Fruit fly (Drosophila melanogaster) whole organism, prepupa: Measurements from ENCODE around the gene Prm.

Experiments used
- Blimp-1 ChIP-seq: fragments of 200-800 bp; sonication (Bioruptor generic); optimal IDR thresholded peaks from 3 replicates; lab custom pipeline; 2017; ENCODE audit warnings: missing biosample characterization, missing genetic modification characterization, mild to moderate bottlenecking, moderate library complexity, missing genetic modification reagents
- CG11294 ChIP-seq: fragments of 200-800 bp; sonication (Bioruptor generic); IDR thresholded peaks from 2 replicates; pipeline ENCODE4 v1.3.6; 2022; ENCODE audit warnings: missing biosample characterization, missing genetic modification characterization
- CG11762 ChIP-seq: fragments of 200-800 bp; sonication (Bioruptor generic); optimal IDR thresholded peaks from 3 replicates; lab custom pipeline; 2016; ENCODE audit warnings: missing biosample characterization, missing genetic modification characterization; ENCODE audit not compliant: insufficient read depth
- CG11902 ChIP-seq: fragments of 200-800 bp; sonication (Bioruptor generic); optimal IDR thresholded peaks from 3 replicates; lab custom pipeline; 2016; ENCODE audit warnings: missing biosample characterization, missing genetic modification characterization
- CG15336 ChIP-seq: fragments of 200-800 bp; sonication (Bioruptor generic); IDR thresholded peaks from 2 replicates; pipeline ENCODE4 v1.3.6; 2022; ENCODE audit warnings: missing biosample characterization, missing genetic modification characterization
- CG1621 ChIP-seq: fragments of 200-800 bp; sonication (Bioruptor generic); optimal IDR thresholded peaks from 3 replicates; lab custom pipeline; 2018; ENCODE audit warnings: missing biosample characterization, mild to moderate bottlenecking, missing genetic modification characterization
- CG16779 ChIP-seq: fragments of 200-800 bp; sonication (Bioruptor generic); optimal IDR thresholded peaks from 3 replicates; lab custom pipeline; 2017; ENCODE audit warnings: missing biosample characterization, mild to moderate bottlenecking, missing genetic modification characterization
- CG3919 ChIP-seq: fragments of 200-800 bp; sonication (Bioruptor generic); optimal IDR thresholded peaks from 3 replicates; lab custom pipeline; 2016; ENCODE audit warnings: missing biosample characterization, missing genetic modification characterization
- CG4318 ChIP-seq: fragments of 200-800 bp; sonication (Bioruptor generic); optimal IDR thresholded peaks from 3 replicates; lab custom pipeline; 2017; ENCODE audit warnings: missing biosample characterization, mild to moderate bottlenecking, missing genetic modification characterization
- CG6163 ChIP-seq: fragments of 200-800 bp; sonication (Bioruptor generic); IDR thresholded peaks from 3 replicates; pipeline ENCODE4 v1.3.6; 2022; ENCODE audit warnings: missing biosample characterization, missing genetic modification characterization
- CG6276 ChIP-seq: fragments of 200-800 bp; sonication (Bioruptor generic); optimal IDR thresholded peaks from 2 replicates; lab custom pipeline; 2017; ENCODE audit warnings: missing biosample characterization, mild to moderate bottlenecking, missing genetic modification characterization
- CG6792 ChIP-seq: fragments of 200-800 bp; sonication (Bioruptor generic); optimal IDR thresholded peaks from 3 replicates; lab custom pipeline; 2016; ENCODE audit warnings: missing biosample characterization, missing genetic modification characterization
- CG6808 ChIP-seq: fragments of 200-800 bp; sonication (Bioruptor generic); optimal IDR thresholded peaks from 3 replicates; lab custom pipeline; 2017; ENCODE audit warnings: missing biosample characterization, missing genetic modification characterization, mild to moderate bottlenecking, moderate library complexity, missing genetic modification reagents
- CG6854 ChIP-seq: fragments of 200-800 bp; sonication (Bioruptor generic); optimal IDR thresholded peaks from 2 replicates; lab custom pipeline; 2017; ENCODE audit warnings: missing biosample characterization, mild to moderate bottlenecking, missing genetic modification characterization
- CG7368 ChIP-seq: fragments of 200-800 bp; sonication (Bioruptor generic); optimal IDR thresholded peaks from 3 replicates; lab custom pipeline; 2016; ENCODE audit warnings: missing biosample characterization, missing genetic modification characterization
- CG8119 ChIP-seq: fragments of 200-800 bp; sonication (Bioruptor generic); IDR thresholded peaks from 3 replicates; pipeline ENCODE4 v1.3.6; 2022; ENCODE audit warnings: missing biosample characterization, missing genetic modification characterization
- CG8319 ChIP-seq: fragments of 200-800 bp; sonication (Bioruptor generic); optimal IDR thresholded peaks from 3 replicates; lab custom pipeline; 2016; ENCODE audit warnings: missing biosample characterization, missing genetic modification characterization
- CG8632 ChIP-seq: fragments of 200-800 bp; sonication (Bioruptor generic); optimal IDR thresholded peaks from 3 replicates; lab custom pipeline; 2016; ENCODE audit warnings: missing biosample characterization, missing genetic modification characterization
- CG9139 ChIP-seq: fragments of 200-800 bp; sonication (Bioruptor generic); optimal IDR thresholded peaks from 3 replicates; lab custom pipeline; 2017; ENCODE audit warnings: missing biosample characterization, mild to moderate bottlenecking, missing genetic modification characterization
- Eip75B ChIP-seq: fragments of 200-800 bp; sonication (Bioruptor generic); optimal IDR thresholded peaks from 3 replicates; lab custom pipeline; 2016; ENCODE audit warnings: missing biosample characterization, missing genetic modification characterization
- Eip78C ChIP-seq: fragments of 200-800 bp; sonication (Bioruptor generic); peaks from one replicate; lab custom pipeline; 2016; ENCODE audit warnings: missing biosample characterization, missing genetic modification characterization
- Eip93F ChIP-seq: fragments of 200-800 bp; sonication (Bioruptor generic); optimal IDR thresholded peaks from 2 replicates; lab custom pipeline; 2016; ENCODE audit warnings: missing biosample characterization, mild to moderate bottlenecking, missing genetic modification characterization
- Ets96B ChIP-seq: fragments of 200-800 bp; optimal IDR thresholded peaks from 2 replicates; lab custom pipeline; 2019; ENCODE audit warnings: missing biosample characterization, mild to moderate bottlenecking, missing genetic modification characterization, moderate library complexity
- Gug ChIP-seq: fragments of 200-800 bp; sonication (Bioruptor generic); IDR thresholded peaks from 2 replicates; pipeline ENCODE4 v1.3.6; 2022; ENCODE audit warnings: missing biosample characterization, missing genetic modification characterization
- Hr38 ChIP-seq: sonication (Bioruptor generic); optimal IDR thresholded peaks from 2 replicates; lab custom pipeline; 2016; ENCODE audit warnings: missing biosample characterization, missing genetic modification characterization
- Hr39 ChIP-seq: fragments of 200-800 bp; sonication (Bioruptor generic); optimal IDR thresholded peaks from 2 replicates; lab custom pipeline; 2016; ENCODE audit warnings: missing biosample characterization, missing genetic modification characterization
- Hr4 ChIP-seq: fragments of 200-800 bp; sonication (Bioruptor generic); optimal IDR thresholded peaks from 3 replicates; lab custom pipeline; 2016; ENCODE audit warnings: missing biosample characterization, missing genetic modification characterization
- Lpt ChIP-seq: fragments of 200-800 bp; sonication (Bioruptor generic); optimal IDR thresholded peaks from 3 replicates; lab custom pipeline; 2016; ENCODE audit warnings: missing biosample characterization, missing genetic modification characterization
- Met ChIP-seq: fragments of 200-800 bp; sonication (Bioruptor generic); optimal IDR thresholded peaks from 3 replicates; lab custom pipeline; 2016; ENCODE audit warnings: missing biosample characterization, missing genetic modification characterization
- OdsH ChIP-seq: fragments of 200-800 bp; sonication (Bioruptor generic); optimal IDR thresholded peaks from 3 replicates; lab custom pipeline; 2016; ENCODE audit warnings: missing biosample characterization, missing genetic modification characterization
- Sox102F ChIP-seq: fragments of 200-800 bp; sonication (Bioruptor generic); optimal IDR thresholded peaks from 2 replicates; lab custom pipeline; 2016; ENCODE audit warnings: missing biosample characterization, mild to moderate bottlenecking, missing genetic modification characterization
- Sox14 ChIP-seq: fragments of 200-800 bp; sonication (Bioruptor generic); optimal IDR thresholded peaks from 3 replicates; lab custom pipeline; 2016; ENCODE audit warnings: missing biosample characterization, missing genetic modification characterization
- Sox15 ChIP-seq: fragments of 200-800 bp; sonication (Bioruptor generic); optimal IDR thresholded peaks from 3 replicates; lab custom pipeline; 2016; ENCODE audit warnings: missing biosample characterization, missing genetic modification characterization
- achi ChIP-seq: fragments of 200-800 bp; sonication (Bioruptor generic); optimal IDR thresholded peaks from 3 replicates; lab custom pipeline; 2016; ENCODE audit warnings: missing biosample characterization, missing genetic modification characterization
- acj6 ChIP-seq: fragments of 200-800 bp; sonication (Bioruptor generic); optimal IDR thresholded peaks from 3 replicates; lab custom pipeline; 2016; ENCODE audit warnings: missing biosample characterization, missing genetic modification characterization
- dac ChIP-seq: fragments of 200-800 bp; sonication (Bioruptor generic); optimal IDR thresholded peaks from 2 replicates; lab custom pipeline; 2017; ENCODE audit warnings: missing biosample characterization, mild to moderate bottlenecking, missing genetic modification characterization
- dsx ChIP-seq: fragments of 200-800 bp; optimal IDR thresholded peaks from 3 replicates; lab custom pipeline; 2019; ENCODE audit warnings: missing biosample characterization, mild to moderate bottlenecking, missing genetic modification characterization, moderate library complexity; ENCODE audit not compliant: poor library complexity, severe bottlenecking
- eg ChIP-seq: fragments of 200-800 bp; sonication (Bioruptor generic); IDR thresholded peaks from 3 replicates; pipeline ENCODE4 v1.3.6; 2022; ENCODE audit warnings: missing biosample characterization, missing genetic modification characterization
- esn ChIP-seq: fragments of 200-800 bp; sonication (Bioruptor generic); optimal IDR thresholded peaks from 2 replicates; lab custom pipeline; 2016; ENCODE audit warnings: missing biosample characterization, mild to moderate bottlenecking, missing genetic modification characterization, moderate library complexity
- fd59A ChIP-seq: fragments of 200-800 bp; sonication (Bioruptor generic); optimal IDR thresholded peaks from 2 replicates; lab custom pipeline; 2017; ENCODE audit warnings: missing biosample characterization, mild to moderate bottlenecking, missing genetic modification characterization, missing genetic modification reagents
- fkh ChIP-seq: fragments of 200-800 bp; sonication (Bioruptor generic); optimal IDR thresholded peaks from 3 replicates; lab custom pipeline; 2017; ENCODE audit warnings: missing biosample characterization, mild to moderate bottlenecking, missing genetic modification characterization, moderate library complexity
- pdm3 ChIP-seq: fragments of 200-800 bp; sonication (Bioruptor generic); optimal IDR thresholded peaks from 3 replicates; lab custom pipeline; 2016; ENCODE audit warnings: missing biosample characterization, missing genetic modification characterization
- salr ChIP-seq, 2 experiments: fragments of 200-800 bp; sonication (Bioruptor generic); optimal IDR thresholded peaks; 3 replicates each; lab custom pipeline; 2016 to 2018; ENCODE audit warnings: missing biosample characterization in 2 of 2, missing genetic modification characterization in 2 of 2, mild to moderate bottlenecking in 1 of 2
- spab ChIP-seq: fragments of 200-800 bp; sonication (Bioruptor generic); optimal IDR thresholded peaks from 2 replicates; lab custom pipeline; 2017; ENCODE audit warnings: missing biosample characterization, mild to moderate bottlenecking, missing genetic modification characterization, missing genetic modification reagents
- ss ChIP-seq, 2 experiments: fragments of 200-800 bp; sonication (Bioruptor generic); optimal IDR thresholded peaks; 2 replicates in 1 of 2; 3 replicates in 1 of 2; lab custom pipeline; 2017 to 2018; ENCODE audit warnings: mild to moderate bottlenecking in 2 of 2, missing biosample characterization in 2 of 2, missing genetic modification characterization in 2 of 2, moderate library complexity in 1 of 2
- topi ChIP-seq: fragments of 200-800 bp; sonication (Bioruptor generic); optimal IDR thresholded peaks from 3 replicates; lab custom pipeline; 2016; ENCODE audit warnings: missing biosample characterization, missing genetic modification characterization
- vri ChIP-seq: fragments of 200-800 bp; sonication (Bioruptor generic); optimal IDR thresholded peaks from 3 replicates; lab custom pipeline; 2016; ENCODE audit warnings: missing biosample characterization, mild to moderate bottlenecking, missing genetic modification characterization

Prm gene

dm6 chr3L:8763794-8764193 is 18.7 kb upstream of the Prm start (continued):
- TF ChIP-seq Eip78C (GFP tag; lab: Kevin White, UChicago) (peak; percentile 69), CG9139 (GFP tag; lab: Kevin White, UChicago) (no peak), fkh (no peak), Hr38 (GFP tag; lab: Kevin White, UChicago) (no peak), CG6276 (GFP tag; lab: Kevin White, UChicago) (no peak), CG6163 (GFP tag; lab: Robert Waterston, UW) (no peak), dac (GFP tag; lab: Kevin White, UChicago) (no peak), dsx (GFP tag; lab: Kevin White, UChicago) (no peak), CG6854 (no peak), Hr39 (peak; percentile 73), Eip75B (GFP tag; lab: Kevin White, UChicago) (no peak), Lpt (GFP tag; lab: Kevin White, UChicago) (no peak), esn (GFP tag; lab: Kevin White, UChicago) (peak; percentile 62), CG7368 (GFP tag; lab: Kevin White, UChicago) (no peak), achi (GFP tag; lab: Kevin White, UChicago) (no peak), OdsH (GFP tag; lab: Kevin White, UChicago) (peak; percentile 27), CG11762 (GFP tag; lab: Kevin White, UChicago) (no peak), vri (no peak), CG11294 (GFP tag; lab: Robert Waterston, UW) (no peak), fd59A (GFP tag; lab: Kevin White, UChicago) (no peak)
- TF ChIP-seq, all 60 proteins: peak for 21

DNA sequence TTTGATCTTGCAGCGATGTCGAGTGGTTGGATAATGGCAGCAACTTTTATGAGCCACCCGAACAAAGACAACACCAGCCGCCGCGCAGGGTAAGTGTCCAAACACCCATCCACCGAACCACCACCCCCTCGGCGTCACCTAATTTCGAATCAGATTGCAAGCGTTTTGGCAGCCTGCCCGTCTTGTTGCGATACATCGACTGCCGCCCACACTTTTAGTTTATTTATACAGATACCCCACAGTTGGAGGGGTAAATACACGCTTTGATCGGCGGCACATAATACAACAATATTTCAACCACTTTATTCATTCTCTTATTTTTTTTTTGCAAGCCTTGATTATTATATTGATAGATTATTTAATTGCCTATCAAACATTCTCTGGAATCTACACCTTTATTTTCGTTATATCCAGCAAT is 17.9 kb upstream of the Prm start:
- TF ChIP-seq ss (GFP tag; optimal IDR thresholded peaks at IDR 0.05; lab: Kevin White, UChicago) (no peak), CG8632 (peak; percentile 34), CG6808 (GFP tag; lab: Kevin White, UChicago) (no peak), Sox15 (peak; percentile 17), CG15336 (peak; percentile 20; the same call in 1 of the 2 replicates), acj6 (GFP tag; lab: Kevin White, UChicago) (peak; percentile 35), esn (GFP tag; lab: Kevin White, UChicago) (no peak), pdm3 (GFP tag; lab: Kevin White, UChicago) (peak; percentile 44), Lpt (GFP tag; lab: Kevin White, UChicago) (no peak), topi (no peak), CG8319 (GFP tag; lab: Kevin White, UChicago) (no peak), CG11294 (GFP tag; lab: Robert Waterston, UW) (no peak), spab (GFP tag; lab: Kevin White, UChicago) (no peak), CG9139 (GFP tag; lab: Kevin White, UChicago) (no peak), CG6792 (peak; percentile 26), CG7368 (GFP tag; lab: Kevin White, UChicago) (no peak), eg (GFP tag; lab: Robert Waterston, UW) (peak; percentile 53; the same call in 2 of the 3 replicates), CG11762 (GFP tag; lab: Kevin White, UChicago) (no peak), Blimp-1 (no peak), salr (GFP tag; optimal IDR thresholded peaks at IDR 0.05; lab: Kevin White, UChicago) (no peak), dac (GFP tag; lab: Kevin White, UChicago) (no peak), Hr4 (GFP tag; lab: Kevin White, UChicago) (peak; percentile 40), CG8119 (GFP tag; lab: Robert Waterston, UW) (peak; percentile 47; the same call in 1 of the 3 replicates), CG6163 (GFP tag; lab: Robert Waterston, UW) (no peak), Sox102F (GFP tag; lab: Kevin White, UChicago) (peak; percentile 48), CG11902 (GFP tag; lab: Kevin White, UChicago) (peak; percentile 37), CG4318 (GFP tag; lab: Kevin White, UChicago) (no peak), Met (GFP tag; lab: Kevin White, UChicago) (peak; percentile 67), fkh (no peak), CG16779 (tag; lab: Kevin White, UChicago) (no peak), CG1621 (no peak), vri (peak; percentile 67), fd59A (GFP tag; lab: Kevin White, UChicago) (no peak), CG6276 (GFP tag; lab: Kevin White, UChicago) (peak; percentile 20), Eip75B (GFP tag; lab: Kevin White, UChicago) (no peak), CG3919 (GFP tag; lab: Kevin White, UChicago) (no peak), CG6854 (no peak), Hr39 (peak; percentile 62), Sox14 (GFP tag; lab: Kevin White, UChicago) (peak; percentile 70), Ets96B (tag; lab: Kevin White, UChicago) (no peak), Eip93F (GFP tag; lab: Kevin White, UChicago) (no peak), Gug (GFP tag; lab: Robert Waterston, UW) (no peak)
